Fruit fly (Drosophila melanogaster): Measurements from ENCODE around the gene CG6793.

The CG6793 gene

dm6 chr3L:12081679-12082520, 39.7 kb downstream of the CG6793 start, which contains the start of gene Sema5c:
Gene Sema5c, minus strand, starts transcription at chr3L:12081830.
- TF ChIP-seq CG8478 (optimal IDR thresholded peaks at IDR 0.05) (no peak), CTCF (optimal IDR thresholded peaks at IDR 0.05) (no peak)

DNA sequence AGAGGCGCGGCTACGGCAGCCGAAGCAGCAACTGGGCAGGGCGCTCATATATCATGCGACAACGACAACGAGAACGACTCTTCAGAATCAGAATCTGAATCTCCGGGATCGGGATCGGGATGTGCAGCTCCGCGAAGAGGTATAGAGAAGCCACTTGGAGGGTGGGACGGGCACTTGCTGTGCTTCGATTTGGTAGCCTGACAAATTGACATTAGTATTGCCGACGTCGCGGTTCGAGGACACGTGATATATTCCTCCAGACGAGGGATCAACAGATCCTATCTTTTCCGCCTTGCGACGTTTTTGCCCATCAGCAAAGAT, 40.3 kb downstream of the CG6793 start:
- TF ChIP-seq CG8478 (optimal IDR thresholded peaks at IDR 0.05) (no peak), CTCF (optimal IDR thresholded peaks at IDR 0.05) (no peak)

DNA sequence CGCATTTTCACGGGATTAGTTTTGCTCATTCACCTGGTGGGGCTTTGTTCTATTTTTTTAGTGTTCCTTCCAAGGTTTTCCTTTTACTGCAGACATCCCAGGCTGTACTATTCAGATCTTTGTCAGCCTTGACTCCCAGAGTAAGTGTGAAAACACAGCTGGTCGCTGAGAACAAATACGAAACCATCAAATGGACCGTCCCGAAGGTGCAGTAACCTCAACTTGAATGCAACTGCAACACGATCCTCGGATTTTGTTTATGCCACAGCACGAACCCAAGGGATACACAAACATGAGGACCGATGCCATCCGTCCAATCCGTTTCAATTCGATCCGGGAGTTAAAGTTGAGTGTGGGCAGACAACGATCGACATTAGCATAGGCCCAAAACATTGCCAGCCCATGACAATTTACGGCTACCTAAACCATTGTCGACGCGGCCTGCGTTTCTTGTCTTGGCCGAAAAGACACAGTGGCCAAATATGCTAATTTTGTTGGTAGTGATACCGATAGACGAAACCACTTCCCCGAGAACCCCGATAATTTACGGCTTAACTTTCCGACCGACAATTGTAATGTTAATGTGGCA, 41.0 kb downstream of the CG6793 start:
- TF ChIP-seq CG8478 (optimal IDR thresholded peaks at IDR 0.05) (no peak), CTCF (optimal IDR thresholded peaks at IDR 0.05) (no peak)

dm6 chr3L:12083861-12084260, 41.7 kb downstream of the CG6793 start:
- TF ChIP-seq CTCF (optimal IDR thresholded peaks at IDR 0.05) (no peak), CG8478 (optimal IDR thresholded peaks at IDR 0.05) (no peak)

DNA sequence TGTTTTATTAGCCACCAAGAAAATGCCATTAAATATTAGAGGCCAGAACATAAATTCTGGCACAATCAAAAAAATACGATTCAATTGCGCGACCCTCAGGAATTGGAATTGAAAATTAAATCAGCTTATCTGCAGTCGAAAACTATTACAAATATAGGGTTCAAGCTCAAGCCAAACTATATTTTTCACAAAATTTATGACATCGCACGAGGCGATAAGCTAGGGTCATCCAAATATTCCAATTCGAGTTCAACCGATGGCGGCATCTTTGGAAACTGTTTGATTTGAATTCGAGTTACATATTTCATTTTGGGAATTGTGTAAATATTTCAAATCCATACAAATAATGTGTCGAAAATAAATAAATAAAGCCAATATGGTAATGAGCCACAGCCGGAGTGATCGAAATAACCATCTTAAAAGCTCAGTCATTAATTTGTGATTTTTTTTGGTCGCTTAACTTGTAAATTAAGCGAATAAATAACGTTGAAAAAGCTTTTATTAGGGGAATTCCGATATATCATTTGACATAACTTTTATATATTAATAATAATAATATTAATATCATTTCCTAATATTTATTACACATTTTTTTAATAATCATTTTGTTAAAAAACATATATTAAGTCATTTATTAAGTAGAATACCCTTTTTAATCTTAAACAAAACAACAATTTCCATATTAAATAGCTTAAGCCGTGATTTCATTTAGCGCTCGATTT, 42.9 kb downstream of the CG6793 start:
- TF ChIP-seq CTCF (optimal IDR thresholded peaks at IDR 0.05): no peak
- no peak for TF ChIP-seq CG8478 (optimal IDR thresholded peaks at IDR 0.05)

- TF ChIP-seq CTCF (optimal IDR thresholded peaks at IDR 0.05) (no peak), CG8478 (optimal IDR thresholded peaks at IDR 0.05) (no peak)
Measured at dm6 chr3L:12085691-12086078, 43.5 kb downstream of the CG6793 start.

dm6 chr3L:12088326-12088725, 46.1 kb downstream of the CG6793 start, which contains the start of gene CG17154:
Gene CG17154, plus strand, starts transcription at chr3L:12088626.
- TF ChIP-seq CTCF (optimal IDR thresholded peaks at IDR 0.05): no peak
- TF ChIP-seq CG8478 (optimal IDR thresholded peaks at IDR 0.05): no peak

DNA sequence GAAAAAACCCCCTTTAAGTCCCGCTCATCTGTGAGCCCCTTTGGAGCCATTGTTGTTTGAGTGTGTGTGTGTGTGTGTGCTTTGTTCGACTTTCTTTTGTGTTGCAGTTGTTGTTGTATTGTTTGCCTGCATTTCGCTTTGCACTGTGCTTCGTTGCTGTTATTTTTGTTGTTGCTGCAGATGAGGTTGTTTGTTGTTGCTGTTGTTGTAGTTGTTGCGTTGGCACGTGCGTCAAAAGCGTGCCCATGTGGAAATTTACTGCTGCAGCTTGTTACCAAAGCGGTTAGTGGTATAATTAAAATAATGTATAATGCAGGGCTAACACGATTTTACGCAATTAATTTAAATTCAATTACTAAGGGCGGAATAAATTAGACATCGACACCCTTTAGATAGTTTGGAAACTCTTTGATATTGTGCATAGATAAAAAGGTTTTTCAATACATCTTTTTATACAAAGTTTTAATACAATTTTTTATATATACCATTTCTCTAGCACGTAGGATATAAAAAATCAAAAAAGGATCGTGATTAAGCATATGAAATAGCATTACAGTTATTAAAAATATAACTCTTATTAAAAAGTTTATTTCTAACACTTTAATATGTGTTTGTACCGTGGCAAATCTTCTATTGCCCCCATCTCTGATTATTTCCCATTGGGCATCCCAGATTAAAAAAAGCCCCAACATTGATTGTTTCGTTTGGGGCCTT, 48.2 kb downstream of the CG6793 start:
- TF ChIP-seq CTCF (optimal IDR thresholded peaks at IDR 0.05): no peak
- no peak for TF ChIP-seq CG8478 (optimal IDR thresholded peaks at IDR 0.05)

DNA sequence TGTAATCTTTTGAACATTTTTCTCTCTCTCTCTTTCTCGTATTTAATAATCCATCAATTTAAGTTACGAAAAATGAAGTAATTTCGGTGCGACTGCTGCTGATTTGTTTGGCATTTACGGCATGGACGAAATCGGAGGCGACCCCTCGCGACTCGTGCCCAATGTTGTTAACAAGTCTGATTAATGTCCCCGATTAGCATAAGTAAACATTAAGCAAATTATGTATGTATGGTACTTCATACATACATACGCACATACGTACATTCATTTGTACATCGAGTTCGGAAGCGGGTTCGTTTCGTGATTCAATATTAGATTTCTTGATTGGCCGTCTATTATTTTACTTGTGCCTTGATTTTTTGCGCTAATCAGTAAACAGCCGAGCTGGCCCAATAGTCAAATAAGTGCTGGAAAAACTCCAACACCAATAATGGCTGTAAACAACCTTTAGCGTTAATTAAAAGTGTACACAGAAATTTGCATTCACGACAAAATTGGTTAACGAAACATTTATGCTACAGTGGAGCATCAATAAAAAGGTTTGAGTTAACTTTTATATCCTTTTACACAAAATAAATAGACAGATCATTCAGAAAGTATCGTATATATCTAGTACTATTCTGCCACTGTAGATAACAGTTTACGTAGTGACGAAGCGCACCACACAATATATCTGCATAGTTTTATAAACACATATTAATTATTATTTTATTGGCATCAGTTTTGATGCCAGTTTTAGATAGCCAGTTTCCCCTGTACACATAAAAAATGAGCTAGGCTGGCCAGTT, 48.9 kb downstream of the CG6793 start:
- TF ChIP-seq CTCF (optimal IDR thresholded peaks at IDR 0.05) (no peak), CG8478 (optimal IDR thresholded peaks at IDR 0.05) (no peak)

DNA sequence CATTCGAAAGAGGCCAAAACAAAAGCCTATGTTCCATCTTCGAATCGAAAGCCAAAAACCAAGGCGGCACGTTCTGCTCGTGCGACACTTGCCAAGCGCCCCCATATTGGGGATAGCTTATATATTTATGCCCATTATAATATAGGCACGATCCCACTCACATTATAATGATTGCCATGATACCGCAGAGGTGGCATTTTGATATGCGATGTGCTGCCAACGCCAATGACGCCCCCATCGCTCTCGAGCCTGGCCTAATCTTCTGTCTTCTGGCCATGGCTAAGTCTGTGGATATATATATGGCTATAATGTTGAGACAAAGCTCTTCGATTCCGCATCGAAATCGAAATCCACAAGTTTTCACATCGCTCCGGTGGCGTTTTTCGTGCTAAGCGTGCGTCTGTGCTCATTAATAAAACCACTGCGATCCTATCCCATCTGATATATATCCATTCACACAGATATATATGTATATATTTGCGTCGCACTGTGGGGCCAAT, 50.7 kb downstream of the CG6793 start:
- TF ChIP-seq CG8478 (optimal IDR thresholded peaks at IDR 0.05) (no peak), CTCF (optimal IDR thresholded peaks at IDR 0.05) (no peak)

Measured in S2 (cell line).